Worm (Caenorhabditis elegans): Measurements from ENCODE around the gene lst-4.

- TF ChIP-seq B0310.2 (tag; optimal IDR thresholded peaks at IDR 0.05) (no peak), hmg-4 (GFP tag; optimal IDR thresholded peaks at IDR 0.05) (no peak), hmbx-1 (tag; optimal IDR thresholded peaks at IDR 0.05) (no peak), ama-1 (optimal IDR thresholded peaks at IDR 0.05) (no peak), flt-1 (GFP tag; IDR thresholded peaks at IDR 0.05) (no peak), pes-1 (GFP tag; IDR thresholded peaks at IDR 0.05) (no peak), hnd-1 (tag; optimal IDR thresholded peaks at IDR 0.05) (no peak), ceh-13 (GFP tag; optimal IDR thresholded peaks at IDR 0.05) (no peak), ceh-36 (tag; optimal IDR thresholded peaks at IDR 0.05) (no peak), aly-1 (tag; optimal IDR thresholded peaks at IDR 0.05) (no peak), tra-4 (tag; optimal IDR thresholded peaks at IDR 0.05) (no peak), scrt-1 (GFP tag; IDR thresholded peaks at IDR 0.05) (no peak), ets-7 (tag; optimal IDR thresholded peaks at IDR 0.05) (no peak)
Observed at ce11 chrIV:14066403-14066802, 3.3 kb downstream of the lst-4 start.
